Fruit fly (Drosophila melanogaster): ENCODE measurements around the gene Nf-YC.

dm6 chrX:6793390-6793789 lies 27.3 kb downstream of the Nf-YC start:
- TF ChIP-seq dsx (GFP tag; optimal IDR thresholded peaks at IDR 0.05; ENCODE audit: poor library complexity, severe bottlenecking) (peak; percentile 38), CG9139 (GFP tag; optimal IDR thresholded peaks at IDR 0.05) (no peak), CG10669 (GFP tag; optimal IDR thresholded peaks at IDR 0.05) (peak; percentile 45), Sox102F (GFP tag; optimal IDR thresholded peaks at IDR 0.05) (peak; percentile 59), fd59A (GFP tag; optimal IDR thresholded peaks at IDR 0.05) (peak; percentile 42), CG6854 (GFP tag; optimal IDR thresholded peaks at IDR 0.05) (no peak), CG10631 (GFP tag; optimal IDR thresholded peaks at IDR 0.05) (peak; percentile 71), CG16779 (tag; optimal IDR thresholded peaks at IDR 0.05) (peak; percentile 43), vri (GFP tag; optimal IDR thresholded peaks at IDR 0.05) (peak; percentile 23)
